Fruit fly (Drosophila melanogaster) whole organism: ENCODE measurements around the gene GC1.

Experiments used
- Dll ChIP-seq: fragments of >200 bp; optimal IDR thresholded peaks from 2 replicates; lab custom pipeline; 2017
- EcR ChIP-seq, 2 experiments: fragments of >200 bp; optimal IDR thresholded peaks; 2 replicates each; lab custom pipeline; 2017; ENCODE audit warnings: missing biosample characterization in 2 of 2, missing genetic modification characterization in 2 of 2, missing genetic modification reagents in 2 of 2
- usp ChIP-seq: fragments of >200 bp; optimal IDR thresholded peaks from 2 replicates; lab custom pipeline; 2017; ENCODE audit warnings: missing biosample characterization, missing genetic modification characterization, mixed read lengths

- TF ChIP-seq usp (GFP tag; lab: Kevin White, UChicago) (no peak), Dll (lab: Kevin White, UChicago) (no peak), EcR (GFP tag; optimal IDR thresholded peaks at IDR 0.05; lab: Kevin White, UChicago) (no peak)
These were observed at the start of gene GC1, which contains the start of gene CG12213 for dm6 chr3R:11967262-11968029.
